Worm (Caenorhabditis elegans): ENCODE measurements around the gene aly-3.

The aly-3 gene

ce11 chrIV:12165432-12166078 lies 42.5 kb downstream of the aly-3 start:
- TF ChIP-seq nhr-41 (GFP tag; IDR thresholded peaks at IDR 0.05) (no peak), dmd-6 (GFP tag; IDR thresholded peaks at IDR 0.05) (peak; percentile 24; the same call in 1 of the 2 replicates), lim-7 (GFP tag; IDR thresholded peaks at IDR 0.05) (no peak), pqm-1 (tag; optimal IDR thresholded peaks at IDR 0.05) (peak; percentile 13), unc-62 (GFP tag; optimal IDR thresholded peaks at IDR 0.05 in 1 of 2) (no peak), unc-62 (tag; optimal IDR thresholded peaks at IDR 0.05) (no peak), hlh-11 (tag; optimal IDR thresholded peaks at IDR 0.05) (peak; percentile 5), daf-16 (GFP tag; optimal IDR thresholded peaks at IDR 0.05) (no peak), daf-16 (tag; optimal IDR thresholded peaks at IDR 0.05) (peak; percentile 14), nhr-28 (tag; optimal IDR thresholded peaks at IDR 0.05) (peak; percentile 28), mdt-29 (GFP tag; IDR thresholded peaks at IDR 0.05) (no peak), aha-1 (tag) (peak; percentile 55)

DNA sequence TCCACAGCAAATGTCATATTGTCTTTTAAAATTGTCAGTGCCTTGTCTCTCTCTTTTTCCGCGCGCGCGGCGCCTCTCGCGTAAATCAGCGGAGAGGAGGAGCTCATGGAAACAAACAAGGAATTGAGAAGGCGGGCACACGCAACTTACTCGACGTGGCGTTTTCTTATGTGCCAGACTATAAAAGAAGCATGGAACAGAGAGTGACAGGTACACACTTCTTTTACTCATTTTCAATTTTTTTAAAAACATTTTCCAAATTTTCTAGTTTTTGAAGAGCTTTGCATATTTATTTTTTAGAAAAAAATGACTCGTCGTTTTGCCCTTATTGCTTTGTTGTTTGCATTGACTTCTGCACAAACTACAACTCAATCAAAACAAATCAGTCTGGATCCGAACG lies 44.9 kb downstream of the aly-3 start, which contains the start of gene F20B10.3:
Gene F20B10.3 (plus strand): TSS at position 301 of the 400 bp plus-strand sequence.
- TF ChIP-seq tra-1 (GFP tag; IDR thresholded peaks at IDR 0.05): no peak
- no peak for TF ChIP-seq skn-1 (tag; optimal IDR thresholded peaks at IDR 0.05)

DNA sequence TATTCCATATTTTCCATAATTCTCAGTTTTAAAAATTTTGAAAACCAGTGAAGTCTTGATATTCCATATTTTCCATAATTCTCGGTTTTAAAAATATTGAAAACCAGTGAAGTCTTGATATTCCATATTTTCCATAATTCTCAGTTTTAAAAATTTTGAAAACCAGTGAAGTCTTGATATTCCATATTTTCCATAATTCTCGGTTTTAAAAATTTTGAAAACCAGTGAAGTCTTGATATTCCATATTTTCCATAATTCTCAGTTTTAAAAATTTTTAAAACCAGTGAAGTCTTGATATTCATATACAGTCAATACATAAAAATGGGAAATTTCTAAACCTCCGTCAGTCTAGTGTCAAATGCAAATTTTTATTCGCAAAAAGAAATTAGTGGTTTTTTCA lies 47.3 kb downstream of the aly-3 start:
- peak in 1 of 2 experiments; percentile 78; a peak in 2 of 4 replicates for TF ChIP-seq madf-5 (GFP tag; IDR thresholded peaks at IDR 0.05)
- 0 out of 2 replicates have a peak, but pooled peaks have one; percentile 40 for TF ChIP-seq lim-7 (GFP tag; IDR thresholded peaks at IDR 0.05)
